Worm (Caenorhabditis elegans) whole organism, L2 larva: Measurements from ENCODE around the gene F26G1.1.

Source experiments
- ama-1 ChIP-seq: fragments of 150-350 bp; optimal IDR thresholded peaks from 2 replicates; lab custom pipeline; 2018; ENCODE audit warnings: inconsistent platforms
- blmp-1 ChIP-seq: sonication (generic microtip); optimal IDR thresholded peaks from 2 replicates; lab custom pipeline; 2017; ENCODE audit warnings: missing genetic modification characterization, mild to moderate bottlenecking, missing compliant biosample characterization, antibody characterized with exemption, moderate library complexity; ENCODE audit not compliant: insufficient read depth
- nhr-77 ChIP-seq: fragments of 150-350 bp; optimal IDR thresholded peaks from 2 replicates; lab custom pipeline; 2014; ENCODE audit warnings: missing biosample characterization, missing genetic modification characterization

DNA sequence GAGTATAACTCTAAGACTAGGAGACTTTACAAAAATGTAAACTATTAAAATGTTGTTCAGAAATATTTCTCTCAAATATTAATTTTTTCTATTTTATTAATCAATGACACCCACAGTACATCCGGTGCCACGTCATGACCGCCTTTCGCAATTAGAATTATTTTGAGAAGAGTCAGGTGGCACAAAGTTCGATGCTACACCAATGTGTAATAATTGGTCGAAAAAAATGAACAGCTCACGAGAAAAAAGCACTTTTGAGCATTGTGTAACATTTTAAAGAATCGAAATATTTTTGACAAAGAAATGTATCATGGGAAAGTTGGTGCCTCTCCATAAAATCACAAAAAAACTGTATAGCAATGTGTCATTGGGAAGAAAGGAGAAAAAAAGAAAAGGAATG, 15.3 kb downstream of the F26G1.1 start:
- TF ChIP-seq blmp-1 (tag; lab: Kevin White, UChicago) (no peak), ama-1 (no peak), nhr-77 (no peak)
